Fruit fly (Drosophila melanogaster): ENCODE data around the gene t-cup.

t-cup gene

dm6 chr2L:12535637-12536038 lies 38.5 kb upstream of the t-cup start (continued):
- peak; percentile 41 for TF ChIP-seq CG1529 (GFP tag; optimal IDR thresholded peaks at IDR 0.05)
- no peak for TF ChIP-seq MESR4 (GFP tag; optimal IDR thresholded peaks at IDR 0.05)
- TF ChIP-seq CG6272 (GFP tag; IDR thresholded peaks at IDR 0.05) = no peak
- no peak for TF ChIP-seq tin (GFP tag; optimal IDR thresholded peaks at IDR 0.05)
- TF ChIP-seq CG9727 (GFP tag; optimal IDR thresholded peaks at IDR 0.05) = peak; percentile 66
- no peak for TF ChIP-seq sna (GFP tag; IDR thresholded peaks at IDR 0.05; ENCODE audit: partially characterized antibody)
- TF ChIP-seq salm (tag; optimal IDR thresholded peaks at IDR 0.05) = peak; percentile 83
- TF ChIP-seq CG10462 (GFP tag; optimal IDR thresholded peaks at IDR 0.05) = no peak
- no peak for TF ChIP-seq jing (GFP tag; optimal IDR thresholded peaks at IDR 0.05)
- no peak for TF ChIP-seq crc (GFP tag; optimal IDR thresholded peaks at IDR 0.05)
- TF ChIP-seq E2f2 (GFP tag; IDR thresholded peaks at IDR 0.05) = peak; percentile 34; the same call in 1 of the 2 replicates
- TF ChIP-seq abd-A (tag; optimal IDR thresholded peaks at IDR 0.05) = peak; percentile 90
- TF ChIP-seq H2.0 (GFP tag; IDR thresholded peaks at IDR 0.05) = no peak
- no peak for TF ChIP-seq ato (GFP tag; IDR thresholded peaks at IDR 0.05; ENCODE audit: partially characterized antibody)
- no peak for TF ChIP-seq repo (GFP tag; optimal IDR thresholded peaks at IDR 0.05)
- TF ChIP-seq CG8478 (optimal IDR thresholded peaks at IDR 0.05) = no peak
- TF ChIP-seq Max (GFP tag; optimal IDR thresholded peaks at IDR 0.05) = no peak
- peak; percentile 68 for TF ChIP-seq ATbp (GFP tag; optimal IDR thresholded peaks at IDR 0.05)
- peak in 1 of 3 experiments; percentile 22 for TF ChIP-seq lola (GFP tag; optimal IDR thresholded peaks at IDR 0.05)
- TF ChIP-seq gcm2 (GFP tag; optimal IDR thresholded peaks at IDR 0.05) = no peak
- peak; percentile 10 for TF ChIP-seq maf-S (GFP tag; optimal IDR thresholded peaks at IDR 0.05)
- TF ChIP-seq GATAe (GFP tag; conservative IDR thresholded peaks at IDR 0.05) = peak; percentile 50
- TF ChIP-seq Mad (GFP tag; optimal IDR thresholded peaks at IDR 0.05) = no peak
- TF ChIP-seq CG10565 (GFP tag; optimal IDR thresholded peaks at IDR 0.05) = no peak
- TF ChIP-seq CG16813 (GFP tag; IDR thresholded peaks at IDR 0.05; ENCODE audit: partially characterized antibody) = no peak
- no peak for TF ChIP-seq fru (optimal IDR thresholded peaks at IDR 0.05)
- no peak for TF ChIP-seq Camta (GFP tag; optimal IDR thresholded peaks at IDR 0.05)
- TF ChIP-seq gfzf (GFP tag; optimal IDR thresholded peaks at IDR 0.05) = no peak
- no peak for TF ChIP-seq psq (GFP tag; optimal IDR thresholded peaks at IDR 0.05)
- no peak for TF ChIP-seq CG11560 (tag; IDR thresholded peaks at IDR 0.05)
- TF ChIP-seq sima (GFP tag; optimal IDR thresholded peaks at IDR 0.05) = no peak
- TF ChIP-seq Nf-YA (GFP tag; IDR thresholded peaks at IDR 0.05) = no peak
- TF ChIP-seq CG12236 (GFP tag; optimal IDR thresholded peaks at IDR 0.05) = no peak
- TF ChIP-seq wdn (GFP tag; IDR thresholded peaks at IDR 0.05) = no peak
- no peak for TF ChIP-seq CG11093 (GFP tag; IDR thresholded peaks at IDR 0.05)
- peak; percentile 17 for TF ChIP-seq nmo (GFP tag; optimal IDR thresholded peaks at IDR 0.05)
- TF ChIP-seq Asciz (GFP tag; optimal IDR thresholded peaks at IDR 0.05) = peak; percentile 86
- no peak for TF ChIP-seq YL-1 (GFP tag; optimal IDR thresholded peaks at IDR 0.05)
- TF ChIP-seq CG15011 (GFP tag; optimal IDR thresholded peaks at IDR 0.05) = peak; percentile 70
- TF ChIP-seq nerfin-1 (tag; optimal IDR thresholded peaks at IDR 0.05) = peak; percentile 75
- no peak; the same call in 2 of the 3 replicates for TF ChIP-seq CG11456 (GFP tag; IDR thresholded peaks at IDR 0.05)
- TF ChIP-seq CG8089 (GFP tag; optimal IDR thresholded peaks at IDR 0.05) = no peak
- TF ChIP-seq wek (GFP tag; optimal IDR thresholded peaks at IDR 0.05) = peak; percentile 64
- TF ChIP-seq knrl (GFP tag; IDR thresholded peaks at IDR 0.05; ENCODE audit: partially characterized antibody) = no peak
- TF ChIP-seq CG13424 (tag; optimal IDR thresholded peaks at IDR 0.05) = peak; percentile 49
- TF ChIP-seq bsh (GFP tag; optimal IDR thresholded peaks at IDR 0.05) = peak in 1 of 2 experiments; percentile 39
- TF ChIP-seq CG10147 (GFP tag; optimal IDR thresholded peaks at IDR 0.05) = peak; percentile 45
- TF ChIP-seq CG43689 (GFP tag; IDR thresholded peaks at IDR 0.05) = no peak
- peak; percentile 4 for TF ChIP-seq Oli (tag; optimal IDR thresholded peaks at IDR 0.05)
- no peak for TF ChIP-seq tup (GFP tag; optimal IDR thresholded peaks at IDR 0.05)
- 0 out of 2 replicates have a peak, but pooled peaks have one; percentile 52 for TF ChIP-seq chm (GFP tag; IDR thresholded peaks at IDR 0.05)
